Worm (Caenorhabditis elegans): ENCODE results near the gene C42D4.13.

DNA sequence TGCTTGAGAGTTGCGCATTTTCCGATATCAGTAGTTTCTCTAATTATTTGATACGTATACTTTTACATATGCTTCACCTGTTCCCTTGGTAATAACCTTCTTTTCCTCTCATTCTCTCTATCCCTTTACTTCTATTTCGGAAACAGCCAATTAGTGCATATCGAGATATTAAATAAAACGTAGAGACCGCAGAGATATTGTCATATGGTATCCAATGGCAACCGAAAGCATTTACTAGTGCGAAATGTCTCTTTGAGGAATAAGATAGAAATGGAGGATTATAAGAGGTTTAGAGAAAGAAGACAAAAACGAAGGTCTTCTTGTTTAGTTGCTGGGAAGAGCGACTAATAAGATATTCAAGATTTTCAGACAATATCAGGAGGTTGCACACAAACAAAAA, 31.6 kb downstream of the C42D4.13 start, which contains the start of gene maph-9:
- peak; percentile 16 for TF ChIP-seq ztf-11 (tag; optimal IDR thresholded peaks at IDR 0.05)
- no peak for TF ChIP-seq pha-4 (tag; optimal IDR thresholded peaks at IDR 0.05)
- TF ChIP-seq mab-5 (tag; optimal IDR thresholded peaks at IDR 0.05) = no peak
- TF ChIP-seq nhr-12 (tag; optimal IDR thresholded peaks at IDR 0.05) = no peak
- TF ChIP-seq lin-13 (tag; optimal IDR thresholded peaks at IDR 0.05) = no peak
- no peak for TF ChIP-seq ces-1 (GFP tag; optimal IDR thresholded peaks at IDR 0.05)
- TF ChIP-seq nhr-237 (tag; optimal IDR thresholded peaks at IDR 0.05) = no peak
- TF ChIP-seq nhr-76 (tag; optimal IDR thresholded peaks at IDR 0.05) = no peak
- TF ChIP-seq unc-62 (GFP tag; optimal IDR thresholded peaks at IDR 0.05) = no peak
- no peak for TF ChIP-seq unc-120 (tag; optimal IDR thresholded peaks at IDR 0.05; ENCODE audit: poor library complexity, severe bottlenecking)
- TF ChIP-seq sptf-1 (tag; optimal IDR thresholded peaks at IDR 0.05) = peak; percentile 57
- no peak for TF ChIP-seq nhr-2 (tag; optimal IDR thresholded peaks at IDR 0.05)

Measured in whole organism, mixed stage, embryonic.